Worm (Caenorhabditis elegans) whole organism, L2 larva: ENCODE measurements around the gene F15E6.10.

ENCODE experiments used
- C34F6.9 ChIP-seq: fragments of 150-350 bp; optimal IDR thresholded peaks from 2 replicates; lab custom pipeline; 2014; ENCODE audit warnings: missing biosample characterization, missing genetic modification characterization
- F13H6.1 ChIP-seq: sonication (generic microtip); optimal IDR thresholded peaks from 2 replicates; lab custom pipeline; 2016; ENCODE audit warnings: missing genetic modification characterization, missing compliant biosample characterization
- R02D3.7 ChIP-seq: fragments of 150-350 bp; optimal IDR thresholded peaks from 2 replicates; lab custom pipeline; 2014; ENCODE audit warnings: missing biosample characterization, missing genetic modification characterization
- ZK546.5 ChIP-seq: sonication (generic microtip); optimal IDR thresholded peaks from 2 replicates; lab custom pipeline; 2017; ENCODE audit warnings: missing biosample characterization, missing genetic modification characterization
- ama-1 ChIP-seq: fragments of 150-350 bp; optimal IDR thresholded peaks from 2 replicates; lab custom pipeline; 2018; ENCODE audit warnings: inconsistent platforms
- ceh-16 ChIP-seq: fragments of 150-350 bp; optimal IDR thresholded peaks from 2 replicates; lab custom pipeline; 2014; ENCODE audit warnings: missing biosample characterization, missing genetic modification characterization
- ceh-82 ChIP-seq: fragments of 150-350 bp; optimal IDR thresholded peaks from 2 replicates; lab custom pipeline; 2014; ENCODE audit warnings: missing biosample characterization, missing genetic modification characterization
- egl-27 ChIP-seq: sonication (generic microtip); optimal IDR thresholded peaks from 3 replicates; lab custom pipeline; 2017; ENCODE audit warnings: missing biosample characterization, missing genetic modification reagents, missing genetic modification characterization
- elt-1 ChIP-seq: fragments of 150-350 bp; optimal IDR thresholded peaks from 2 replicates; lab custom pipeline; 2014; ENCODE audit warnings: missing biosample characterization, missing genetic modification characterization
- elt-3 ChIP-seq: sonication (generic microtip); optimal IDR thresholded peaks from 2 replicates; lab custom pipeline; 2017; ENCODE audit warnings: missing biosample characterization, missing genetic modification characterization
- gmeb-1 ChIP-seq: fragments of 150-350 bp; optimal IDR thresholded peaks from 2 replicates; lab custom pipeline; 2014; ENCODE audit warnings: missing biosample characterization, missing genetic modification characterization
- lin-13 ChIP-seq: fragments of 150-350 bp; optimal IDR thresholded peaks from 2 replicates; lab custom pipeline; 2014; ENCODE audit warnings: missing biosample characterization, missing genetic modification reagents, missing genetic modification characterization
- lin-39 ChIP-seq: fragments of 150-350 bp; optimal IDR thresholded peaks from 2 replicates; lab custom pipeline; 2014; ENCODE audit warnings: missing biosample characterization, missing genetic modification reagents, missing genetic modification characterization
- lsy-2 ChIP-seq, 2 experiments: fragments of 150-350 bp in 1 of 2; sonication (generic microtip) in 1 of 2; optimal IDR thresholded peaks; 2 replicates each; lab custom pipeline; 2014 to 2017; ENCODE audit warnings: missing biosample characterization in 2 of 2, missing genetic modification characterization in 2 of 2
- mab-5 ChIP-seq: fragments of 150-350 bp; optimal IDR thresholded peaks from 2 replicates; lab custom pipeline; 2014; ENCODE audit warnings: missing biosample characterization, missing genetic modification characterization
- mdl-1 ChIP-seq, 2 experiments: fragments of 150-350 bp in 1 of 2; sonication (generic microtip) in 1 of 2; optimal IDR thresholded peaks; 2 replicates each; lab custom pipeline; 2017; ENCODE audit warnings: missing biosample characterization in 2 of 2, missing genetic modification characterization in 2 of 2
- nhr-11 ChIP-seq: fragments of 150-350 bp; optimal IDR thresholded peaks from 2 replicates; lab custom pipeline; 2014; ENCODE audit warnings: missing biosample characterization, missing genetic modification characterization
- nhr-129 ChIP-seq: fragments of 150-350 bp; optimal IDR thresholded peaks from 2 replicates; lab custom pipeline; 2014; ENCODE audit warnings: missing biosample characterization, missing genetic modification characterization
- nhr-23 ChIP-seq: fragments of 150-350 bp; optimal IDR thresholded peaks from 2 replicates; lab custom pipeline; 2014; ENCODE audit warnings: missing biosample characterization, missing genetic modification reagents, missing genetic modification characterization
- nhr-237 ChIP-seq: fragments of 150-350 bp; optimal IDR thresholded peaks from 2 replicates; lab custom pipeline; 2014; ENCODE audit warnings: missing biosample characterization, missing genetic modification characterization
- nhr-25 ChIP-seq: fragments of 150-350 bp; sonication (generic microtip); optimal IDR thresholded peaks from 3 replicates; lab custom pipeline; 2014; ENCODE audit warnings: missing biosample characterization, missing genetic modification characterization
- peb-1 ChIP-seq: fragments of 150-350 bp; optimal IDR thresholded peaks from 2 replicates; lab custom pipeline; 2014; ENCODE audit warnings: missing biosample characterization, missing genetic modification characterization
- sem-4 ChIP-seq: fragments of 150-350 bp; optimal IDR thresholded peaks from 2 replicates; lab custom pipeline; 2014; ENCODE audit warnings: missing biosample characterization, missing genetic modification reagents, missing genetic modification characterization
- sma-3 ChIP-seq: sonication (generic microtip); optimal IDR thresholded peaks from 2 replicates; lab custom pipeline; 2016; ENCODE audit warnings: missing genetic modification reagents, missing genetic modification characterization, missing compliant biosample characterization
- sma-9 ChIP-seq, 2 experiments: fragments of 150-350 bp in 1 of 2; sonication (generic microtip) in 1 of 2; optimal IDR thresholded peaks; 2 replicates each; lab custom pipeline; 2014 to 2016; ENCODE audit warnings: missing genetic modification characterization in 2 of 2, mild to moderate bottlenecking in 1 of 2, missing biosample characterization in 1 of 2, missing compliant biosample characterization in 1 of 2, missing genetic modification reagents in 1 of 2, moderate library complexity in 1 of 2
- snpc-4 ChIP-seq: fragments of 150-350 bp; optimal IDR thresholded peaks from 2 replicates; lab custom pipeline; 2014; ENCODE audit warnings: missing biosample characterization, missing genetic modification characterization
- unc-55 ChIP-seq: fragments of 150-350 bp; sonication (generic microtip); optimal IDR thresholded peaks from 3 replicates; lab custom pipeline; 2014; ENCODE audit warnings: missing biosample characterization, missing genetic modification reagents, missing genetic modification characterization
- unc-62 ChIP-seq: fragments of 150-350 bp; optimal IDR thresholded peaks from 2 replicates; lab custom pipeline; 2014; ENCODE audit warnings: missing biosample characterization, missing genetic modification reagents, missing genetic modification characterization

Gene F15E6.10

ce11 chrIV:4338217-4338616 is 45.5 kb downstream of the F15E6.10 start:
- TF ChIP-seq mdl-1 (tag; optimal IDR thresholded peaks at IDR 0.05; lab: Kevin White, UChicago): no peak
- TF ChIP-seq R02D3.7 (tag; lab: Kevin White, UChicago): no peak
- no peak for TF ChIP-seq gmeb-1 (tag; lab: Kevin White, UChicago)
- TF ChIP-seq nhr-129: no peak
- TF ChIP-seq lsy-2 (tag; optimal IDR thresholded peaks at IDR 0.05; lab: Kevin White, UChicago): no peak
- TF ChIP-seq lin-13: no peak
- TF ChIP-seq elt-1 (tag; lab: Kevin White, UChicago): peak; percentile 76
- TF ChIP-seq sem-4 (tag; lab: Kevin White, UChicago): no peak
- peak; percentile 62 for TF ChIP-seq sma-9 (GFP tag; optimal IDR thresholded peaks at IDR 0.05; lab: Kevin White, UChicago)
- no peak for TF ChIP-seq sma-9 (tag; optimal IDR thresholded peaks at IDR 0.05; lab: Kevin White, UChicago)
- TF ChIP-seq peb-1 (tag; lab: Kevin White, UChicago): no peak
- TF ChIP-seq ZK546.5 (tag; lab: Kevin White, UChicago): no peak
- no peak for TF ChIP-seq mab-5 (tag; lab: Kevin White, UChicago)
- TF ChIP-seq ceh-16 (tag; lab: Kevin White, UChicago): peak; percentile 23
- TF ChIP-seq nhr-23 (tag; lab: Kevin White, UChicago): peak; percentile 55
- TF ChIP-seq ceh-82: no peak
- no peak for TF ChIP-seq nhr-237
- no peak for TF ChIP-seq nhr-25 (tag; lab: Kevin White, UChicago)
- TF ChIP-seq C34F6.9 (tag; lab: Kevin White, UChicago): no peak
- no peak for TF ChIP-seq lin-39 (tag; lab: Kevin White, UChicago)
- no peak for TF ChIP-seq elt-3
- TF ChIP-seq ama-1 (lab: Kevin White, UChicago): no peak
- no peak for TF ChIP-seq unc-55
- TF ChIP-seq sma-3 (GFP tag; lab: Kevin White, UChicago): no peak
- TF ChIP-seq egl-27 (tag; lab: Kevin White, UChicago): no peak
- no peak for TF ChIP-seq unc-62 (GFP tag; lab: Kevin White, UChicago)
- TF ChIP-seq nhr-11 (tag; lab: Kevin White, UChicago): no peak
- TF ChIP-seq snpc-4 (tag; lab: Kevin White, UChicago): no peak
- no peak for TF ChIP-seq F13H6.1
